Worm (Caenorhabditis elegans) whole organism, midembryonic: ENCODE measurements around the gene K09C4.2.

Experiments
- T22C8.4 ChIP-seq: fragments of 200-800 bp; sonication (Bioruptor generic); IDR thresholded peaks from 2 replicates; pipeline ENCODE4 v1.3.6; 2022; ENCODE audit warnings: missing genetic modification characterization, missing compliant biosample characterization
- flt-1 ChIP-seq: fragments of 200-800 bp; sonication (Bioruptor generic); IDR thresholded peaks from 2 replicates; pipeline ENCODE4 v1.3.6; 2022; ENCODE audit warnings: missing genetic modification characterization, missing compliant biosample characterization
- med-1 ChIP-seq: sonication (generic microtip); optimal IDR thresholded peaks from 2 replicates; lab custom pipeline; 2017; ENCODE audit warnings: missing genetic modification characterization, mild to moderate bottlenecking, missing compliant biosample characterization, antibody characterized with exemption, missing genetic modification reagents; ENCODE audit not compliant: insufficient read depth
- ztf-23 ChIP-seq: fragments of 200-800 bp; sonication (Bioruptor generic); IDR thresholded peaks from 2 replicates; pipeline ENCODE4 v1.3.6; 2022; ENCODE audit warnings: missing genetic modification reagents, missing genetic modification characterization, missing compliant biosample characterization
- ztf-29 ChIP-seq: fragments of 200-800 bp; sonication (Bioruptor generic); IDR thresholded peaks from 2 replicates; pipeline ENCODE4 v1.3.6; 2022; ENCODE audit warnings: missing genetic modification reagents, missing genetic modification characterization, missing compliant biosample characterization

- TF ChIP-seq med-1 (GFP tag; lab: Kevin White, UChicago) (no peak), T22C8.4 (GFP tag; lab: Robert Waterston, UW) (no peak), ztf-29 (no peak), ztf-23 (GFP tag; lab: Robert Waterston, UW) (no peak), flt-1 (GFP tag; lab: Robert Waterston, UW) (no peak)
Observed at ce11 chrX:3300582-3300981, 4.3 kb downstream of the K09C4.2 start.
